Fruit fly (Drosophila melanogaster) whole organism, wandering third instar larva: ENCODE measurements around the gene gdl-ORF39.

Source experiments
- Dif ChIP-seq: fragments of 200-275, 200-300 bp; sonication (Bioruptor generic); optimal IDR thresholded peaks from 2 replicates; lab custom pipeline; 2018; ENCODE audit warnings: missing biosample characterization, missing genetic modification characterization; ENCODE audit not compliant: partially characterized antibody
- Hr83 ChIP-seq: fragments of 200-300 bp; sonication (Bioruptor generic); optimal IDR thresholded peaks from 2 replicates; lab custom pipeline; 2016; ENCODE audit warnings: missing biosample characterization, mild to moderate bottlenecking, missing genetic modification characterization, moderate library complexity; ENCODE audit not compliant: poor library complexity, severe bottlenecking
- N ChIP-seq: fragments of >200 bp; optimal IDR thresholded peaks from 2 replicates; lab custom pipeline; 2018; ENCODE audit warnings: missing biosample characterization, missing external identifiers, missing genetic modification characterization
- OdsH ChIP-seq: fragments of 200-800 bp; sonication (Bioruptor generic); optimal IDR thresholded peaks from 2 replicates; lab custom pipeline; 2016; ENCODE audit warnings: missing biosample characterization, mild to moderate bottlenecking, missing genetic modification characterization
- Sp1 ChIP-seq: fragments of 200-800 bp; sonication (Bioruptor generic); optimal IDR thresholded peaks from 3 replicates; lab custom pipeline; 2019; ENCODE audit warnings: missing biosample characterization, mild to moderate bottlenecking, missing genetic modification characterization, moderate library complexity
- br ChIP-seq: fragments of 200-800 bp; sonication (Bioruptor generic); optimal IDR thresholded peaks from 2 replicates; lab custom pipeline; 2016; ENCODE audit warnings: missing biosample characterization, missing genetic modification characterization
- dmrt93B ChIP-seq: fragments of 200-800 bp; sonication (Bioruptor generic); optimal IDR thresholded peaks from 2 replicates; lab custom pipeline; 2018; ENCODE audit warnings: missing biosample characterization, mild to moderate bottlenecking, missing genetic modification characterization
- fru ChIP-seq: fragments of 200-800 bp; sonication (Bioruptor generic); optimal IDR thresholded peaks from 3 replicates; lab custom pipeline; 2016; ENCODE audit warnings: missing biosample characterization, mild to moderate bottlenecking, missing genetic modification characterization
- h ChIP-seq: fragments of 200-800 bp; sonication (Bioruptor generic); optimal IDR thresholded peaks from 3 replicates; lab custom pipeline; 2016; ENCODE audit warnings: missing biosample characterization, mild to moderate bottlenecking, missing genetic modification characterization
- lola ChIP-seq: fragments of >200 bp; optimal IDR thresholded peaks from 2 replicates; lab custom pipeline; 2017; ENCODE audit warnings: missing biosample characterization, missing genetic modification characterization
- pan ChIP-seq: fragments of >200 bp; optimal IDR thresholded peaks from 2 replicates; lab custom pipeline; 2017
- usp ChIP-seq: fragments of >200 bp; optimal IDR thresholded peaks from 2 replicates; lab custom pipeline; 2017; ENCODE audit warnings: missing biosample characterization, missing genetic modification characterization

DNA sequence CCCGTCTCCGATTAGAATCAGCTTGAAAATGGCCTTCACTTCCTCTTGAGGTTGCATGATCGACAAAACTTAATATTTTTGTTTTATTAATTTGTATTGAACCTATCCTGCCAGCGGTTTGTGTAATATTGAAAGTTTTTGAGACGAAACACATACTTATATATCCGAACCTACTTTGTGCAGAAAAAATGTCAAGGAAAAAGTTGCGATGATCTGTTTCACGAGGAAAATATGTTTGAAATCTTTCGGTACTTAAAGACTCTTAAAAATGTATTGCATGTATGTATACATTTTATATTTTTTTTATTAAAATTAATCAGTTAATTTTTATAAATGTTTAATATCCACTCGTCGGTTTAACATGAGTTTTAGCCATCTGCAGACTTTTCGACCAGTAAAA is 23.9 kb upstream of the gdl-ORF39 start, which contains the start of gene Ran-like:
- TF ChIP-seq lola (no peak), Sp1 (GFP tag; lab: Kevin White, UChicago) (no peak), pan (lab: Kevin White, UChicago) (no peak), usp (GFP tag; lab: Kevin White, UChicago) (no peak), OdsH (GFP tag; lab: Kevin White, UChicago) (no peak), h (GFP tag; lab: Kevin White, UChicago) (no peak), fru (GFP tag; lab: Kevin White, UChicago) (no peak), br (no peak), Dif (no peak), N (GFP tag; lab: Kevin White, UChicago) (no peak), Hr83 (GFP tag; lab: Kevin White, UChicago) (no peak), dmrt93B (no peak)
